Fruit fly (Drosophila melanogaster): ENCODE measurements around the gene bbx.
A peak's percentile ranks its signal among the peaks of the same experiment; 100 is the strongest.

Gene bbx

dm6 chrX:21349800-21350309, 13.0 kb upstream of the bbx start, which contains the start of the genes peng and sol (continued):
- TF ChIP-seq CG12299 (tag; optimal IDR thresholded peaks at IDR 0.05) (peak; percentile 42), CG15011 (GFP tag; optimal IDR thresholded peaks at IDR 0.05) (no peak), CG3163 (GFP tag; optimal IDR thresholded peaks at IDR 0.05) (peak; percentile 45), Sry-δ (GFP tag; optimal IDR thresholded peaks at IDR 0.05) (peak; percentile 53), MBD-R2 (GFP tag; IDR thresholded peaks at IDR 0.05) (no peak; the same call in 1 of the 2 replicates), Dip3 (GFP tag; optimal IDR thresholded peaks at IDR 0.05) (peak; percentile 76), CG31441 (GFP tag; IDR thresholded peaks at IDR 0.05) (peak; percentile 71; the same call in 1 of the 2 replicates), bigmax (GFP tag; optimal IDR thresholded peaks at IDR 0.05) (no peak), shn (GFP tag; optimal IDR thresholded peaks at IDR 0.05) (peak; percentile 71), CG18011 (GFP tag; optimal IDR thresholded peaks at IDR 0.05) (peak; percentile 50), cwo (GFP tag; optimal IDR thresholded peaks at IDR 0.05) (peak; percentile 81), TFAM (GFP tag; optimal IDR thresholded peaks at IDR 0.05) (no peak), CG14710 (tag; optimal IDR thresholded peaks at IDR 0.05) (peak; percentile 80), CG13123 (GFP tag; optimal IDR thresholded peaks at IDR 0.05) (peak; percentile 53), CG7928 (GFP tag; optimal IDR thresholded peaks at IDR 0.05) (peak; percentile 38), hbn (GFP tag; IDR thresholded peaks at IDR 0.05; ENCODE audit: partially characterized antibody) (no peak), CG12155 (GFP tag; optimal IDR thresholded peaks at IDR 0.05) (peak; percentile 80), Elba2 (GFP tag; optimal IDR thresholded peaks at IDR 0.05) (peak; percentile 15), CG2116 (GFP tag; optimal IDR thresholded peaks at IDR 0.05) (peak; percentile 61), cad (GFP tag; optimal IDR thresholded peaks at IDR 0.05) (no peak), CG11247 (GFP tag; IDR thresholded peaks at IDR 0.05) (peak; percentile 64; the same call in 1 of the 2 replicates), sna (GFP tag; IDR thresholded peaks at IDR 0.05; ENCODE audit: partially characterized antibody) (no peak), GATAe (GFP tag; conservative IDR thresholded peaks at IDR 0.05) (no peak), CG16813 (GFP tag; IDR thresholded peaks at IDR 0.05; ENCODE audit: partially characterized antibody) (no peak), CG9727 (GFP tag; optimal IDR thresholded peaks at IDR 0.05) (peak; percentile 84), pita (GFP tag; optimal IDR thresholded peaks at IDR 0.05) (no peak), Camta (GFP tag; optimal IDR thresholded peaks at IDR 0.05) (peak; percentile 71), CG13296 (GFP tag; optimal IDR thresholded peaks at IDR 0.05) (peak; percentile 7), CG11723 (GFP tag; optimal IDR thresholded peaks at IDR 0.05) (peak; percentile 57), Awh (GFP tag; IDR thresholded peaks at IDR 0.05) (no peak), Dfd (GFP tag; optimal IDR thresholded peaks at IDR 0.05) (no peak), nmo (GFP tag; optimal IDR thresholded peaks at IDR 0.05) (peak; percentile 85), onecut (GFP tag; IDR thresholded peaks at IDR 0.05) (0 out of 2 replicates have a peak, but pooled peaks have one; percentile 24), gsb (GFP tag; IDR thresholded peaks at IDR 0.05) (no peak), CG4424 (GFP tag; optimal IDR thresholded peaks at IDR 0.05) (peak; percentile 78), CG10565 (GFP tag; optimal IDR thresholded peaks at IDR 0.05) (no peak), CG6765 (GFP tag; optimal IDR thresholded peaks at IDR 0.05) (peak; percentile 19), gro (GFP tag; optimal IDR thresholded peaks at IDR 0.05) (peak; percentile 58), CG9797 (GFP tag; optimal IDR thresholded peaks at IDR 0.05) (peak; percentile 71), phol (tag; optimal IDR thresholded peaks at IDR 0.05) (peak; percentile 77), Oli (tag; optimal IDR thresholded peaks at IDR 0.05) (peak; percentile 63), CG2712 (tag; optimal IDR thresholded peaks at IDR 0.05) (peak; percentile 65), CG7839 (tag; optimal IDR thresholded peaks at IDR 0.05) (peak; percentile 76), sqz (GFP tag; optimal IDR thresholded peaks at IDR 0.05) (no peak), repo (GFP tag; optimal IDR thresholded peaks at IDR 0.05) (no peak), tin (GFP tag; optimal IDR thresholded peaks at IDR 0.05) (peak; percentile 59), sc (optimal IDR thresholded peaks at IDR 0.05) (no peak), sc (GFP tag; optimal IDR thresholded peaks at IDR 0.05) (no peak), mld (GFP tag; IDR thresholded peaks at IDR 0.05; ENCODE audit: partially characterized antibody) (no peak), CG1529 (GFP tag; optimal IDR thresholded peaks at IDR 0.05) (peak; percentile 18), grau (tag; optimal IDR thresholded peaks at IDR 0.05) (peak; percentile 97)

Measured in whole organism, embryonic.